Worm (Caenorhabditis elegans) whole organism, L1 larva: Measurements from ENCODE around the gene clec-167.
A peak's percentile ranks its signal among the peaks of the same experiment; 100 is the strongest.

Source experiments
- C04F5.9 ChIP-seq: sonication (generic microtip); optimal IDR thresholded peaks from 2 replicates; lab custom pipeline; 2016; ENCODE audit warnings: missing genetic modification characterization, missing compliant biosample characterization
- C16A3.4 ChIP-seq: fragments of 150-350 bp; optimal IDR thresholded peaks from 2 replicates; lab custom pipeline; 2014; ENCODE audit warnings: missing biosample characterization, missing genetic modification characterization
- C34B4.2 ChIP-seq: sonication (generic microtip); optimal IDR thresholded peaks from 2 replicates; lab custom pipeline; 2017; ENCODE audit warnings: mild to moderate bottlenecking, missing genetic modification characterization, missing compliant biosample characterization
- Y116A8C.19 ChIP-seq: sonication (generic microtip); optimal IDR thresholded peaks from 2 replicates; lab custom pipeline; 2016; ENCODE audit warnings: missing compliant biosample characterization, missing genetic modification characterization, borderline replicate concordance
- alr-1 ChIP-seq: fragments of 200-800 bp; sonication (Bioruptor generic); optimal IDR thresholded peaks from 2 replicates; lab custom pipeline; 2018; ENCODE audit warnings: borderline replicate concordance, mild to moderate bottlenecking, missing genetic modification characterization, missing compliant biosample characterization
- blmp-1 ChIP-seq: fragments of 150-350 bp; optimal IDR thresholded peaks from 2 replicates; lab custom pipeline; 2014; ENCODE audit warnings: missing biosample characterization, missing genetic modification characterization
- ceh-8 ChIP-seq: fragments of 200-800 bp; sonication (Bioruptor generic); optimal IDR thresholded peaks from 2 replicates; lab custom pipeline; 2018; ENCODE audit warnings: mild to moderate bottlenecking, missing genetic modification characterization, moderate library complexity, missing compliant biosample characterization
- efl-1 ChIP-seq, 4 experiments: fragments of 150-350 bp; optimal IDR thresholded peaks in 3 of 4; peaks in 1 of 4; 1 replicate in 1 of 4; 2 replicates in 3 of 4; lab custom pipeline; 2014; ENCODE audit warnings: missing biosample characterization in 2 of 4, missing genetic modification characterization in 2 of 4, missing genetic modification reagents in 2 of 4
- efl-3 ChIP-seq: fragments of 200-800 bp; sonication (Bioruptor generic); optimal IDR thresholded peaks from 2 replicates; lab custom pipeline; 2018; ENCODE audit warnings: mild to moderate bottlenecking, missing genetic modification characterization, missing compliant biosample characterization
- elt-2 ChIP-seq: sonication (generic microtip); optimal IDR thresholded peaks from 2 replicates; lab custom pipeline; 2016; ENCODE audit warnings: missing genetic modification characterization, mild to moderate bottlenecking, inconsistent platforms, missing compliant biosample characterization, missing genetic modification reagents
- ets-5 ChIP-seq: fragments of 200-800 bp; sonication (Bioruptor generic); IDR thresholded peaks from 2 replicates; pipeline ENCODE4 v1.3.6; 2022; ENCODE audit warnings: missing genetic modification characterization, missing compliant biosample characterization
- fkh-10 ChIP-seq: sonication (generic microtip); optimal IDR thresholded peaks from 2 replicates; lab custom pipeline; 2017; ENCODE audit warnings: missing biosample characterization, missing genetic modification reagents, missing genetic modification characterization
- fos-1 ChIP-seq: fragments of 150-350 bp; optimal IDR thresholded peaks from 2 replicates; lab custom pipeline; 2014; ENCODE audit warnings: missing biosample characterization, missing genetic modification characterization
- hlh-17 ChIP-seq: fragments of 200-800 bp; sonication (Bioruptor generic); optimal IDR thresholded peaks from 2 replicates; lab custom pipeline; 2018; ENCODE audit warnings: missing genetic modification characterization, mild to moderate bottlenecking, missing compliant biosample characterization, moderate library complexity, borderline replicate concordance
- jun-1 ChIP-seq: fragments of 150-350 bp; optimal IDR thresholded peaks from 2 replicates; lab custom pipeline; 2014; ENCODE audit warnings: missing biosample characterization, missing genetic modification reagents, missing genetic modification characterization
- lin-35 ChIP-seq, 2 experiments: fragments of 150-350 bp; optimal IDR thresholded peaks; 2 replicates each; lab custom pipeline; 2014; ENCODE audit warnings: missing biosample characterization in 2 of 2, missing genetic modification characterization in 2 of 2, missing genetic modification reagents in 2 of 2
- mep-1 ChIP-seq: fragments of 150-350 bp; optimal IDR thresholded peaks from 2 replicates; lab custom pipeline; 2014; ENCODE audit warnings: missing biosample characterization, missing genetic modification characterization
- nhr-11 ChIP-seq: fragments of 150-350 bp; optimal IDR thresholded peaks from 2 replicates; lab custom pipeline; 2014; ENCODE audit warnings: missing biosample characterization, missing genetic modification characterization
- nhr-47 ChIP-seq: sonication (generic microtip); optimal IDR thresholded peaks from 2 replicates; lab custom pipeline; 2016; ENCODE audit warnings: mild to moderate bottlenecking, missing genetic modification characterization, moderate library complexity, missing compliant biosample characterization
- nhr-71 ChIP-seq: sonication (generic microtip); optimal IDR thresholded peaks from 2 replicates; lab custom pipeline; 2016; ENCODE audit warnings: mild to moderate bottlenecking, missing genetic modification characterization, moderate library complexity, missing compliant biosample characterization
- nhr-84 ChIP-seq: sonication (generic microtip); optimal IDR thresholded peaks from 2 replicates; lab custom pipeline; 2017; ENCODE audit warnings: missing biosample characterization, missing genetic modification characterization
- nhr-85 ChIP-seq: sonication (generic microtip); peaks from one replicate; lab custom pipeline; 2016; ENCODE audit warnings: missing genetic modification characterization, inconsistent platforms, missing compliant biosample characterization
- nhr-90 ChIP-seq: sonication (generic microtip); optimal IDR thresholded peaks from 2 replicates; lab custom pipeline; 2016; ENCODE audit warnings: mild to moderate bottlenecking, missing genetic modification characterization, missing compliant biosample characterization; ENCODE audit not compliant: poor library complexity
- pag-3 ChIP-seq: sonication (generic microtip); optimal IDR thresholded peaks from 2 replicates; lab custom pipeline; 2017; ENCODE audit warnings: missing genetic modification characterization, mild to moderate bottlenecking, missing compliant biosample characterization, antibody characterized with exemption, borderline replicate concordance; ENCODE audit not compliant: insufficient read depth
- rnt-1 ChIP-seq: sonication (generic microtip); optimal IDR thresholded peaks from 2 replicates; lab custom pipeline; 2016; ENCODE audit warnings: mild to moderate bottlenecking, missing genetic modification characterization, moderate library complexity, missing compliant biosample characterization
- snpc-4 ChIP-seq: fragments of 150-350 bp; optimal IDR thresholded peaks from 2 replicates; lab custom pipeline; 2014; ENCODE audit warnings: missing biosample characterization, missing genetic modification characterization
- sox-4 ChIP-seq: sonication (generic microtip); optimal IDR thresholded peaks from 2 replicates; lab custom pipeline; 2016; ENCODE audit warnings: missing genetic modification characterization, missing compliant biosample characterization
- sptf-1 ChIP-seq: fragments of 150-350 bp; optimal IDR thresholded peaks from 2 replicates; lab custom pipeline; 2014; ENCODE audit warnings: missing biosample characterization, missing genetic modification characterization
- sup-37 ChIP-seq: fragments of 200-800 bp; sonication (Bioruptor generic); optimal IDR thresholded peaks from 2 replicates; lab custom pipeline; 2018; ENCODE audit warnings: mild to moderate bottlenecking, missing genetic modification characterization, missing compliant biosample characterization
- swsn-7 ChIP-seq: sonication (generic microtip); optimal IDR thresholded peaks from 2 replicates; lab custom pipeline; 2016; ENCODE audit warnings: missing genetic modification characterization, missing compliant biosample characterization
- unc-130 ChIP-seq: fragments of 150-350 bp; optimal IDR thresholded peaks from 2 replicates; lab custom pipeline; 2017; ENCODE audit warnings: missing biosample characterization, missing genetic modification characterization, inconsistent platforms
- unc-62 ChIP-seq: fragments of 150-350 bp; optimal IDR thresholded peaks from 2 replicates; lab custom pipeline; 2014; ENCODE audit warnings: missing biosample characterization, missing genetic modification reagents, missing genetic modification characterization
- xbp-1 ChIP-seq: sonication (generic microtip); optimal IDR thresholded peaks from 2 replicates; lab custom pipeline; 2016; ENCODE audit warnings: missing genetic modification characterization, missing compliant biosample characterization
- ztf-4 ChIP-seq: fragments of 150-350 bp; optimal IDR thresholded peaks from 2 replicates; lab custom pipeline; 2014; ENCODE audit warnings: missing biosample characterization, missing genetic modification characterization

Gene clec-167

DNA sequence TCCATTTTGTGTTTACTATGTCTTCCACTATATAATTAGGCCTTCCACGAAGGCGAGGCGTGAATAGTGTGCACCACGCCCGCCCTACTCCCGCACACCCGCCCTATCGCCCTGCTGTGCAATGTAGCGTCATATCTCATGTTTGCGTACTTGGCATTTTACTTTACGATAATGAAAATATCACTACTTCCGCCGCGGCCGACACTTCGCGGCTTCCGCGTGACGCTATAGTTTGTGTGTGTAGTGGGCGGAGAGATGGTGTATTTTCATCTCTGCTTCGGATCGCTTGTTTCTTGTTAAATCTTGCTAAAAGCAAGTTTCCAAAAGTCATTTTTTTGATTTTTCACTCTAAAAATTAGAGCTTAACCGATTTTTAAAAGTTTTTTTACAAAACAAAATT is 4.9 kb upstream of the clec-167 start (continued):
- TF ChIP-seq snpc-4 (tag; lab: Kevin White, UChicago) (peak; percentile 53), fkh-10 (no peak), nhr-11 (tag; lab: Kevin White, UChicago) (no peak), ztf-4 (tag; lab: Kevin White, UChicago) (no peak)

DNA sequence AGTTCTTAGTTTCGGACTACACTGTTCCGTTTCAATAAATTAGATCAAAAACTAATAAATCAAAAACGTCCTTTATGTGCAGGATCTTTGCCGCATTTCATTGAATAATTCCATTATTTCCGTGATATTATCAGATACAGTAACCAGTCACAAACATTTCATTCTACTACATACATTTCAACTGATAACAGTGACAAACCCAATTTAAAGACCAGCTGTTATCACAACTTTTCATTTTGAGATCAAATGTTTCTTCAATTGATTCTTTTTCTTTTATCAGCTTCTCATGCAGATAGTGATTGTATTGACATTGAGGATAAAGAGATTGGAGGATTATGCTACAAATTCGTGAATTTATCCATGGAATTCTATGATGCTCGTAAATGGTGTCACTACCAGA is 1.2 kb upstream of the clec-167 start, which contains the start of gene clec-168:
clec-168 (plus strand) TSS at position 247 of the 400 bp plus-strand sequence.
- peak; percentile 11 for TF ChIP-seq jun-1
- TF ChIP-seq C16A3.4: no peak
- TF ChIP-seq C34B4.2 (tag; lab: Kevin White, UChicago): no peak
- no peak for TF ChIP-seq nhr-47 (tag; lab: Kevin White, UChicago)
- TF ChIP-seq efl-3 (GFP tag; lab: Kevin White, UChicago): no peak
- no peak for TF ChIP-seq sox-4 (tag; lab: Kevin White, UChicago)
- TF ChIP-seq nhr-71 (tag; lab: Kevin White, UChicago): no peak
- peak; percentile 78 for TF ChIP-seq elt-2 (tag; lab: Kevin White, UChicago)

DNA sequence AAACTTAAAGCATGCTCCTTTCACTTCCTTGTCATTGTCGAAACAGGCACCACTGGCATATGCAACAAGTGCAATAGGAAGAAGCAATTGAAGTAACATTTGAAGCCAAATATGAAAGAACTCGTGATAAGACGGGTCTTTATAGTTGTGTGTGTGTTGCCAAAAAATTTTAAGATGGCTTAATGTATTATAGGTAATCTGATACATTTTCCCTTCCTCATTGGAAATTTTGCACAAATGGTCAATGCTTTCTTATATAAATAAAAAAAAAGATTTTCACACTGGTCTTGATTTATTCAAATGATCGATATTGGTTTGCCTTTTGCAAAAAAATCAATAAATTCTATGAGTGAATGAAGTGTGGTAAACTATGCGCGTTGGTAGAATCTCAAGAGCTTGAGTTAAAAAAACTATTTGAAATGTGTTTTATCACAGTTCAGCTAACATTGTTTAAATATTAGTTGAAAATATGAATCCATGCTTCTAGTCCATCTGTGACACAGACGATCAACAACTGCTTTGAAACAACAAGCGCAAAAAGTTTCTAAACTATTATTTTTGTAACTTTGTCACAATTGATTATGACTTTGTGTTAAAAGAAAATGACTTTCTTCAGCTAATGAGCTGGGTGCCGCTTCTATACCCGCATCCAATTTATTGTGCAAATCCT is 4.2 kb downstream of the clec-167 start, which contains the start of the genes clec-166 and F38A1.6:
clec-166 (minus strand) TSS at position 101 of the 670 bp plus-strand sequence.
F38A1.6 (plus strand) TSS at position 620 of the 670 bp plus-strand sequence.
- no peak for TF ChIP-seq nhr-85
- no peak for TF ChIP-seq efl-1 (optimal IDR thresholded peaks at IDR 0.05; lab: Kevin White, UChicago)
- peak in 1 of 2 experiments; percentile 75 for TF ChIP-seq efl-1 (GFP tag; optimal IDR thresholded peaks at IDR 0.05 in 1 of 2; lab: Kevin White, UChicago)

DNA sequence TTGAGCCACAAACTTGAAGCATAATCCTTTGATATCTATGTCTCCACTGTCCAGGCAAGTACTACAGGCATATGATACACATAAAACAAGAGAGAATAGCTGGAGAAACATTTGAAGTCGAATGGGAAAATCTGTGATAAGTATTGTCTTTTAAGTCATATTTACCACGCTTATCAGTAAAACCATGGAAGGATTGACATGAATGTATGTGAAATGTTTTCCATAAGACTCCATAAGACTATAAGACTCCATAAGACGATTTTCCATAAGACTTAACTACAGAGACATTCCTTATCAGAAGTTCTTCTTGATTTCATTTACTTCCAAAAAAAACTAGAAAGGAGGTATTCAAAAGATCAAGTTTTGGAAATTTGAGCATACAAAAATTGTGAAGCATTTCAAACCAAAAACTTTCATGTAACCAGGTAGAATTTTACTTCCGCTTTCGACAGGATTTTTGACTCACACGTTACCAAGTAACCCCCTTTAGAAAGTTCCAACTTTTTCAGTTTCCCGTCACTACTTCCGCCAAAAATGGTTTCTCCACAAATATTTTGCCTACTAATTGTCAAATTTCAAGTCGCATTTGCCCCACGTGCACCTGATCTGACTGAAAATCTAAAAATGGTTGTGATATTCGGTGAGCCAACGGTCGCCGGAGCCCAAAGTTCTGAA is 8.6 kb downstream of the clec-167 start, which contains the start of the genes clec-165 and F38A1.11:
clec-165 (minus strand) TSS at position 125 of the 675 bp plus-strand sequence.
F38A1.11 (plus strand) TSS at position 625 of the 675 bp plus-strand sequence.
- TF ChIP-seq ets-5 (GFP tag; lab: Robert Waterston, UW) (no peak), elt-2 (tag; lab: Kevin White, UChicago) (peak; percentile 84), C04F5.9 (no peak)

DNA sequence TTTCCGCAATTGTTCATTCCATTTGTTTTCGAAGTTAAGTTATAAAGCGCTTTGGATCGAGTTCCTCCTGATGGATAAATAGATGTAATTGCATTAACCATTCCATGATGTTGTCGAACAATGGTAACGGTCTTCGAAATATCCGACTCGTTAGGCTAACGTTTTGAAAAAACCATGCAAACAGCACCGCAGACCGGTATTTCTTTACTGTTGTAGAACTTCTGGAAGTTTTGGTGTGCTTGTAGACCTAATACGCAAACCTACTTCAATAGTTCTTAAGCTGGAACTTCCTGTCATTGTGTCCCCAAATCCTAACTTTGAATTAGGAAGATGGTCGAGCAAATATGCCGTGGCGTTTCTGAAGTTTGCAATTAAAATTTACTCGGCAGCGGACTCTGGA is 10.3 kb downstream of the clec-167 start, which contains the start of gene F38A1.9:
F38A1.9 (minus strand) TSS at position 101 of the 400 bp plus-strand sequence.
- no peak for TF ChIP-seq sox-4 (tag; lab: Kevin White, UChicago)
- TF ChIP-seq efl-1 (optimal IDR thresholded peaks at IDR 0.05; lab: Kevin White, UChicago): no peak
- TF ChIP-seq efl-1 (GFP tag; optimal IDR thresholded peaks at IDR 0.05 in 1 of 2; lab: Kevin White, UChicago): peak in 1 of 2 experiments; percentile 65

DNA sequence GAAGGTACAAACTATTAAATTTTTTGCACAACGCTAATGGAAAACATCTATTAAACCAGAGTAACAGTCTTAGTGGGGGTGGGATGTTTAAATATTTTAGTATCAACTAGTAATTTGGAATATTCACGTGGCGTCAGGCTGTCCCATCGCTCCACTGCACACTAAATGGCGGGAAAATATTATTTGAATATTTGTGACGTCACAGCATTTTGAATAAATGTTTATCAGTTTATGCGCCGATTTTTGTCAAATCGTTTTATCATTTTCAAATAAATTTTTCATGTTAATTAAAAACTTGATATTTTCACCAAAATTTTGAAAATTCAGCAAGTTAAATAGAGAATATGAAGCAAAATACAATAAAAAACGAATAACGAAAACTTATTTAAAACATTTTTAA is 12.2 kb downstream of the clec-167 start, which contains the start of gene F38A1.15:
F38A1.15 (minus strand) TSS at position 101 of the 400 bp plus-strand sequence.
- TF ChIP-seq efl-3 (GFP tag; lab: Kevin White, UChicago): no peak
- no peak for TF ChIP-seq nhr-71 (tag; lab: Kevin White, UChicago)
- no peak for TF ChIP-seq hlh-17 (GFP tag; lab: Kevin White, UChicago)
- TF ChIP-seq sup-37 (GFP tag; lab: Kevin White, UChicago): no peak

DNA sequence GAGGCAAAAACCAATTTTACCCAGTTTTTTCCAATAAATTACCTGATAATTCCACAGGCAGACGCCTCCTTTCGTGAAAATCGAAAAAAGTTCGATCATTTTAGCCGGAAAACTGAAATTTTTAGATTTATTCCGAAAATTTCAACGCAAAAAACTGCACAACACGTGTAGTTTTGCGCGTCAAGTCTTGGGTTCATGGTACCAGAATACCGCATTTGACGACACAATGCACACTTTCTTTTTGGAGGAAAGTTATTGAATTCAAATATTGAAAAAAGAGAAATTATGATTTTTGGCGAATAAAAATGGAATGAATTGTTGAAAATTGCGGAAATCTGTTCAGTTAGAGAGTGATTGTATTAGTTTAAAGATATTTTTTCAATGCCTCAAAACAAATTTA is 15.8 kb downstream of the clec-167 start, which contains the start of gene F38A1.8:
F38A1.8 (minus strand) TSS at position 167 of the 400 bp plus-strand sequence.
- TF ChIP-seq nhr-71 (tag; lab: Kevin White, UChicago) (no peak), sptf-1 (tag; lab: Kevin White, UChicago) (no peak), mep-1 (tag; lab: Kevin White, UChicago) (peak; percentile 73), Y116A8C.19 (tag; lab: Kevin White, UChicago) (no peak), fos-1 (tag; lab: Kevin White, UChicago) (peak; percentile 9), pag-3 (tag; lab: Kevin White, UChicago) (no peak), lin-35 (GFP tag; optimal IDR thresholded peaks at IDR 0.05; lab: Kevin White, UChicago) (peak; percentile 91 to 96), efl-3 (GFP tag; lab: Kevin White, UChicago) (no peak), swsn-7 (tag; lab: Kevin White, UChicago) (peak; percentile 42), blmp-1 (tag; lab: Kevin White, UChicago) (no peak), unc-62 (GFP tag; lab: Kevin White, UChicago) (no peak), alr-1 (no peak), ceh-8 (GFP tag; lab: Kevin White, UChicago) (no peak), jun-1 (peak; percentile 27), xbp-1 (peak; percentile 50), ztf-4 (tag; lab: Kevin White, UChicago) (no peak), nhr-84 (no peak), C04F5.9 (peak; percentile 24), nhr-90 (peak; percentile 40), unc-130 (peak; percentile 42), rnt-1 (peak; percentile 77)
